Fruit fly (Drosophila melanogaster): ENCODE measurements around the gene PlexB.
A peak's percentile ranks its signal among the peaks of the same experiment; 100 is the strongest.

PlexB gene

DNA sequence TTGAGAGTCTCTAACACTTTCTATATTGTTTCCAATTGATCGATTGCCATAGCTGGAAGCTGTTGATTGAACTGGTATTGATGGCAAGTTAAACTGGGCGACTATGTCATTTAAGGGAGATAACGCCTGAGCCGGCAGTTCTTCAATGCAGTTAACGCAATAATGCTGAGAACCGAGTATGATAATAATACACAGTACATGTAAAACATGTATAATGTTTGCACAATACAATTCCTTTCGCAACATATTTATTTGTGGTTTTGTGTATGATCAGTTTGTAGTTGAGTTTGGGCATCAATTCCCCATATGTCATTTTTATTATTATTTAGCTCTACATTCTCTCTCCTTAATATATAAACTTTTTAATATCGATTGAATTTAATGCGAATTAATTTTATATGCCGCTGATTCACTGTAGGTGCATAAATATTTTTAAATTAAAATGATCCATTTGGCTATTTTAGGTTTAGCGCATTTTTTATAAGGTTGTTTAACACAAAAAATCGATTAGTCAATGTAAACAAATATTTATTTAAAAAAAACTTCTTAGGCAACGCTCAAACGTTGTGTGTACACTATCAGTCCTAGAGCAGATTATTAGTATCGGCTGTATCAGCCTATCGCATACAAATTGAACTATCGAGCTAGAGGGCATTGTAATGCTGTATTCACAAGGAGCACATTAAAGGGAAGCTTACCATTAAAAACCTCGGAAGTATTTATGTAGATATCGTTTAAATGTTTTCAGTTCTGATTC, at the start of gene PlexB (continued):
- TF ChIP-seq dpn (GFP tag; optimal IDR thresholded peaks at IDR 0.05), result peak in 1 of 2 experiments; percentile 14
- TF ChIP-seq CG10209 (GFP tag; optimal IDR thresholded peaks at IDR 0.05), result no peak
- peak; percentile 3 for TF ChIP-seq Hr3 (GFP tag; optimal IDR thresholded peaks at IDR 0.05)
- no peak for TF ChIP-seq CG10147 (GFP tag; optimal IDR thresholded peaks at IDR 0.05)
- peak; percentile 96 for TF ChIP-seq CG16813 (GFP tag; IDR thresholded peaks at IDR 0.05; ENCODE audit: partially characterized antibody)
- TF ChIP-seq CG17612 (GFP tag; IDR thresholded peaks at IDR 0.05), result no peak
- TF ChIP-seq CG4360 (GFP tag; IDR thresholded peaks at IDR 0.05), result no peak
- TF ChIP-seq CG12299 (tag; optimal IDR thresholded peaks at IDR 0.05), result peak; percentile 25
- peak; percentile 36 for TF ChIP-seq pho (GFP tag; optimal IDR thresholded peaks at IDR 0.05)
- TF ChIP-seq CG15601 (tag; optimal IDR thresholded peaks at IDR 0.05), result no peak
- TF ChIP-seq nom (GFP tag; optimal IDR thresholded peaks at IDR 0.05), result no peak
- TF ChIP-seq schlank (tag; optimal IDR thresholded peaks at IDR 0.05), result no peak
- TF ChIP-seq btn (GFP tag; optimal IDR thresholded peaks at IDR 0.05), result no peak
- TF ChIP-seq CG4404 (GFP tag; IDR thresholded peaks at IDR 0.05), result no peak
- TF ChIP-seq shn (GFP tag; optimal IDR thresholded peaks at IDR 0.05), result peak; percentile 19
- TF ChIP-seq CG6854 (GFP tag; optimal IDR thresholded peaks at IDR 0.05), result no peak
- TF ChIP-seq CG1603 (tag; optimal IDR thresholded peaks at IDR 0.05), result peak; percentile 98
- TF ChIP-seq Sry-δ (GFP tag; optimal IDR thresholded peaks at IDR 0.05), result peak; percentile 92
- no peak for TF ChIP-seq gce (GFP tag; IDR thresholded peaks at IDR 0.05)
- TF ChIP-seq row (GFP tag; IDR thresholded peaks at IDR 0.05), result peak; percentile 94
- no peak for TF ChIP-seq fd96Cb (tag; optimal IDR thresholded peaks at IDR 0.05)
- TF ChIP-seq CG13775 (GFP tag; optimal IDR thresholded peaks at IDR 0.05), result peak; percentile 15
- peak; percentile 40 for TF ChIP-seq dm (GFP tag; optimal IDR thresholded peaks at IDR 0.05)
- no peak for TF ChIP-seq dmrt99B (tag; optimal IDR thresholded peaks at IDR 0.05)
- peak; percentile 54 for TF ChIP-seq CG3995 (GFP tag; optimal IDR thresholded peaks at IDR 0.05)
- TF ChIP-seq CG42726 (GFP tag; IDR thresholded peaks at IDR 0.05; ENCODE audit: partially characterized antibody), result peak; percentile 97; the same call in 1 of the 2 replicates
- no peak for TF ChIP-seq run (tag; optimal IDR thresholded peaks at IDR 0.05)
- TF ChIP-seq Adf1 (GFP tag; IDR thresholded peaks at IDR 0.05), result peak; percentile 15; the same call in 1 of the 2 replicates
- peak; percentile 72 for TF ChIP-seq CG10431 (GFP tag; optimal IDR thresholded peaks at IDR 0.05)
- TF ChIP-seq zen (tag; optimal IDR thresholded peaks at IDR 0.05), result peak; percentile 54
- TF ChIP-seq dimm (GFP tag; IDR thresholded peaks at IDR 0.05), result no peak
- no peak for TF ChIP-seq ham (GFP tag; IDR thresholded peaks at IDR 0.05)
- TF ChIP-seq CG7987 (GFP tag; optimal IDR thresholded peaks at IDR 0.05), result no peak
- no peak for TF ChIP-seq wor (GFP tag; IDR thresholded peaks at IDR 0.05)
- TF ChIP-seq CHES-1-like (GFP tag; optimal IDR thresholded peaks at IDR 0.05), result peak; percentile 42
- peak; percentile 99 for TF ChIP-seq CG17802 (tag; optimal IDR thresholded peaks at IDR 0.05)
- no peak for TF ChIP-seq CG17328 (GFP tag; IDR thresholded peaks at IDR 0.05)
- no peak for TF ChIP-seq sna (GFP tag; IDR thresholded peaks at IDR 0.05; ENCODE audit: partially characterized antibody)
- TF ChIP-seq phol (tag; optimal IDR thresholded peaks at IDR 0.05), result peak; percentile 57
- TF ChIP-seq pfk (GFP tag; optimal IDR thresholded peaks at IDR 0.05), result peak; percentile 71
- no peak for TF ChIP-seq CG31388 (GFP tag; optimal IDR thresholded peaks at IDR 0.05)
- peak; percentile 62 for TF ChIP-seq CG12659 (GFP tag; optimal IDR thresholded peaks at IDR 0.05)
- no peak for TF ChIP-seq stwl (tag; optimal IDR thresholded peaks at IDR 0.05)
- TF ChIP-seq CG10267 (tag; optimal IDR thresholded peaks at IDR 0.05), result peak; percentile 24
- peak; percentile 5 for TF ChIP-seq CG18262 (tag; optimal IDR thresholded peaks at IDR 0.05)
- no peak for TF ChIP-seq CG3847 (GFP tag; IDR thresholded peaks at IDR 0.05)
- TF ChIP-seq CG11398 (GFP tag; optimal IDR thresholded peaks at IDR 0.05), result no peak
- TF ChIP-seq CG4707 (GFP tag; optimal IDR thresholded peaks at IDR 0.05), result no peak
- TF ChIP-seq twi (tag; optimal IDR thresholded peaks at IDR 0.05), result peak; percentile 7
